Worm (Caenorhabditis elegans): ENCODE measurements around the gene str-43.
"Not testable (repeated sequence)": the region's sequence is repeated elsewhere in the genome, so short reads cannot be mapped to it uniquely, and the experiment has no call there.

Gene str-43

DNA sequence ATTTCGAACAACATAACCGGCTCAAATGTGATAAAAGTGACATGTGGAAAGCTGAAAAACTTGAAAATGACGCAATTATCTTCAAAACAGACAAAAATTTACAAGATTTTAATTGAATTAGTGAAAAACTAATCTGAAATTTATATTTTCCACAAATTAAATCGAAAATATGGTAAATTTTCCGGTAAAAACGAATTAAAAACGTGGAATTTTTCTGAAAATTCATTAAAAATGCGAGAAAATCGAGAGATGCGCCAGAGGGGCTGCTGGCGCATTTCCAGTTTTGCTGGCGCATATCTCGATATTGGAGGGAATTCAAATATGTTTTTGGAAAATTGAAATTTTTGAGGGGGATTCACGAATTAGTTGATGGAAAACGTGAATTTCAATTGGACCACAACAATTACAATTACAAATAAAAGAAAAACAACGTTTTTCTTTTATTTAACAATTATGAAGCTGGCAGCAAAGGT lies 14.2 kb upstream of the str-43 start, which contains the start of the genes haf-3 and F57A10.2 (continued):
- TF ChIP-seq mxl-1 (tag; optimal IDR thresholded peaks at IDR 0.05) (no peak), cebp-2 (GFP tag; IDR thresholded peaks at IDR 0.05) (no peak), snpc-4 (GFP tag; optimal IDR thresholded peaks at IDR 0.05) (peak; percentile 36), snpc-4 (tag; optimal IDR thresholded peaks at IDR 0.05) (peak; percentile 70 to 86 (median 81)), atf-7 (tag; optimal IDR thresholded peaks at IDR 0.05) (peak; percentile 55)

DNA sequence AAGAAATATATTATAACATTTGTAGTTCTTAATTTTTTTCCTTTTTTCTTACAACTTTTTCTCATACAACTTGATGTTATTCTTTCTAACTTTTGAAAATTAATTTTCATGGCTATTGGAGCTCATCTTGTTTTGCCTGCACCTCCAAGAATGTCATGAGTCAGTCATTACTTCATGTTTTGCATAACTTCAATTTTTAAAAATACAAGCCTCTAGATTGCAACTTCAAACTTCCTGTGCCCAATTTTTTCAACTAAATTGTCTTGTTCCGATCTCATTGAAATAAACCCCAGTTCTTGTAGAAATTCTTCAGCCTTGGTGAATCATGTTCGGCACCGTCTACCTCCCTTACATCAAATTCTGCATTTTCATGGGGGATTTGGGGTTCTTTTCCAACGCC lies 6.5 kb upstream of the str-43 start, which contains the start of gene str-9:
Gene str-9 (plus strand): TSS at position 301 of the 400 bp plus-strand sequence.
- TF ChIP-seq D2030.7 (GFP tag; IDR thresholded peaks at IDR 0.05) (no peak), Y53G8AR.9 (GFP tag; conservative IDR thresholded peaks at IDR 0.05) (no peak), let-526 (GFP tag; IDR thresholded peaks at IDR 0.05) (no peak), die-1 (tag; optimal IDR thresholded peaks at IDR 0.05) (no peak), sdz-38 (tag; optimal IDR thresholded peaks at IDR 0.05) (no peak), hlh-26 (GFP tag; conservative IDR thresholded peaks at IDR 0.05) (no peak), chd-7 (tag; optimal IDR thresholded peaks at IDR 0.05) (no peak), dpl-1 (GFP tag; optimal IDR thresholded peaks at IDR 0.05) (no peak), Y56A3A.18 (GFP tag; IDR thresholded peaks at IDR 0.05) (no peak), Y53F4B.3 (GFP tag; IDR thresholded peaks at IDR 0.05) (no peak), snpc-3.4 (tag; optimal IDR thresholded peaks at IDR 0.05) (no peak), ceh-100 (GFP tag; IDR thresholded peaks at IDR 0.05) (no peak), ZK185.1 (tag; optimal IDR thresholded peaks at IDR 0.05; ENCODE audit: poor library complexity, severe bottlenecking) (no peak), F55B11.4 (tag; optimal IDR thresholded peaks at IDR 0.05; ENCODE audit: borderline replicate concordance, insufficient read depth) (no peak), pbrm-1 (GFP tag; IDR thresholded peaks at IDR 0.05) (no peak), efl-1 (GFP tag; optimal IDR thresholded peaks at IDR 0.05) (no peak), C17E4.6 (GFP tag; IDR thresholded peaks at IDR 0.05) (no peak), F10E7.11 (tag; optimal IDR thresholded peaks at IDR 0.05) (no peak), snpc-4 (GFP tag; optimal IDR thresholded peaks at IDR 0.05) (no peak), snpc-4 (tag; optimal IDR thresholded peaks at IDR 0.05) (no peak)

DNA sequence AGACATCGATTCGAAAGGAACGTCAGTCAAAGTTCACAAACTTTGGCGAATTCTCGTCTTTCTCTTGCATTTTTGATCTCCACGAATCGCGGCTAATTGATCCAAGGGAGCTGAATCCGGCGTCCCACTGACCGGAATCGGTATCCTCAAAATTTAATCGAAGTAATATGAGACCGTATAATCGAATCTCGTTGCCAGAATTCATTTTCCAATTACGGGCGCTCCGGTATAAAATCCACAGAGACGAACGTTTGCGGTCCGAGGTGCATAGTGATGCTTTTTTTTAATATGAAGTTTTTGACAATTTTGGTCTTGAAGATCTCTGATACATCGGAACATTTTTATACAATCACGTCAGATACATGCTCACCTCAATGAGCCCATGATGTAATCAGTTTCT lies 5.7 kb upstream of the str-43 start:
- no peak for TF ChIP-seq ceh-40 (GFP tag; IDR thresholded peaks at IDR 0.05)
- no peak for TF ChIP-seq nhr-90 (tag; optimal IDR thresholded peaks at IDR 0.05)
- TF ChIP-seq pbrm-1 (GFP tag; IDR thresholded peaks at IDR 0.05): no peak
- TF ChIP-seq rec-8 (tag; optimal IDR thresholded peaks at IDR 0.05): no peak
- no peak for TF ChIP-seq Y53F4B.3 (GFP tag; IDR thresholded peaks at IDR 0.05)
- no peak for TF ChIP-seq let-526 (GFP tag; IDR thresholded peaks at IDR 0.05)
- TF ChIP-seq Y56A3A.18 (GFP tag; IDR thresholded peaks at IDR 0.05): no peak
- TF ChIP-seq aptf-2 (GFP tag; conservative IDR thresholded peaks at IDR 0.05): no peak
- no peak for TF ChIP-seq F22D6.2 (tag; optimal IDR thresholded peaks at IDR 0.05)
- no peak for TF ChIP-seq C06A6.2 (GFP tag; conservative IDR thresholded peaks at IDR 0.05)

DNA sequence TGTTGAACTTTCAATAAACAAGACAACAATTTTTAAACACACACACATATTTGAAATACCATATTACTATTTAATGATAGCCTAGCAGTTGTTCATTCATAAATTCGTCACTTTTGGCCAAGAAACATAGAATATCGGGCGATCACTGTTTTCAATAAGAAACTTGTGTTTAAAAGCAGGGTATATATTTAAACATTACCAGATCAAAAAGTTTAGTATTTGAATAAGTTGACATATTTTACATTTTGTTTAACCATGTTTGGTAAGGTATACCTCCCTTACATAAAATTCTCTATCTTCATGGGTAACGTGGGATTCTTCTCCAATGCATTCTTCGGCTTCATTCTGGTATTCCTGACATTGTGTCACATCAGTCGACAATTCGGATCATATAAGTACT lies 2.8 kb upstream of the str-43 start, which contains the start of gene str-8:
Gene str-8 (plus strand): TSS at position 301 of the 400 bp plus-strand sequence.
- TF ChIP-seq ekl-4 (GFP tag; IDR thresholded peaks at IDR 0.05); attf-5 (GFP tag; optimal IDR thresholded peaks at IDR 0.05); lir-1 (GFP tag; conservative IDR thresholded peaks at IDR 0.05): not testable (repeated sequence)

DNA sequence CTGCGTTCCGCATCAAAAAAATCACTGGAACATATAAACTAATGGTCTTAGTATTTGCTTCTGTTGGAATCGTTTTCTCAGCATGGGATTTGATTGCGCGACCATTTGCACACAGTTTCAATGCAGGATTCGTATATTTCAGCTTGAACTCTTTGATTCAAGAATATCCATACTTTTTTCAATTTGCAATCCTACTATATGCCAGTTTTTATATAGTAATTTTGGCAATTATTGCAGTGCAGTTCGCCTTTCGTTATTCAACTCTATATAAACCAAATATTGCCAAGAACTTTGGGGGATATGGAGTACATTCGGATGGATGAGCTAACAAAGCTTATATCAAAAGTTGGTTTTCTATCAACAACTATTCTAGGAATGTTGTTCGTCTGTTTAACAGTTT lies 992 bp upstream of the str-43 start, which contains the start of gene str-5:
Gene str-5 (plus strand): TSS at position 301 of the 400 bp plus-strand sequence.
- TF ChIP-seq F22D6.2 (tag; optimal IDR thresholded peaks at IDR 0.05); somi-1 (GFP tag; optimal IDR thresholded peaks at IDR 0.05); zfh-2 (GFP tag; conservative IDR thresholded peaks at IDR 0.05): not testable (repeated sequence)

All from whole organism, young adult.